Worm (Caenorhabditis elegans) whole organism, L1 larva: ENCODE measurements around the gene C02F12.5.

Experiments
- Y116A8C.19 ChIP-seq: sonication (generic microtip); optimal IDR thresholded peaks from 2 replicates; lab custom pipeline; 2016; ENCODE audit warnings: missing compliant biosample characterization, missing genetic modification characterization, borderline replicate concordance
- aha-1 ChIP-seq: fragments of 150-350 bp; optimal IDR thresholded peaks from 2 replicates; lab custom pipeline; 2014; ENCODE audit warnings: missing biosample characterization, missing genetic modification characterization
- aly-2 ChIP-seq: fragments of 150-350 bp; optimal IDR thresholded peaks from 2 replicates; lab custom pipeline; 2014; ENCODE audit warnings: missing biosample characterization, missing genetic modification characterization
- ama-1 ChIP-seq: fragments of 150-350 bp; optimal IDR thresholded peaks from 2 replicates; lab custom pipeline; 2014
- ceh-82 ChIP-seq, 3 experiments: fragments of 150-350 bp in 1 of 3; sonication (generic microtip) in 2 of 3; optimal IDR thresholded peaks; 2 replicates each; lab custom pipeline; 2014 to 2017; ENCODE audit warnings: missing biosample characterization in 3 of 3, missing genetic modification characterization in 3 of 3
- elt-3 ChIP-seq, 6 experiments: fragments of 150-350 bp in 1 of 6; sonication (generic microtip); optimal IDR thresholded peaks; 2 replicates each; lab custom pipeline; 2017 to 2018; ENCODE audit warnings: missing biosample characterization in 6 of 6, missing genetic modification characterization in 6 of 6, inconsistent platforms in 1 of 6
- fos-1 ChIP-seq: fragments of 150-350 bp; optimal IDR thresholded peaks from 2 replicates; lab custom pipeline; 2014; ENCODE audit warnings: missing biosample characterization, missing genetic modification characterization
- mep-1 ChIP-seq: fragments of 150-350 bp; optimal IDR thresholded peaks from 2 replicates; lab custom pipeline; 2014; ENCODE audit warnings: missing biosample characterization, missing genetic modification characterization
- nhr-11 ChIP-seq: fragments of 150-350 bp; optimal IDR thresholded peaks from 2 replicates; lab custom pipeline; 2014; ENCODE audit warnings: missing biosample characterization, missing genetic modification characterization
- nhr-12 ChIP-seq: sonication (generic microtip); optimal IDR thresholded peaks from 2 replicates; lab custom pipeline; 2017; ENCODE audit warnings: missing biosample characterization, missing genetic modification characterization
- skn-1 ChIP-seq: fragments of 150-350 bp; optimal IDR thresholded peaks from 2 replicates; lab custom pipeline; 2014; ENCODE audit warnings: missing biosample characterization, missing genetic modification characterization
- tlp-1 ChIP-seq: fragments of 150-350 bp; optimal IDR thresholded peaks from 2 replicates; lab custom pipeline; 2014; ENCODE audit warnings: missing biosample characterization, missing genetic modification characterization
- ztf-11 ChIP-seq, 2 experiments: sonication (generic microtip); optimal IDR thresholded peaks; 2 replicates each; lab custom pipeline; 2016 to 2017; ENCODE audit warnings: missing genetic modification characterization in 2 of 2, missing biosample characterization in 1 of 2, missing compliant biosample characterization in 1 of 2

- TF ChIP-seq nhr-12 (tag; lab: Kevin White, UChicago): no peak
- TF ChIP-seq aha-1: no peak
- no peak for TF ChIP-seq aly-2
- no peak for TF ChIP-seq elt-3 (tag; optimal IDR thresholded peaks at IDR 0.05; lab: Kevin White, UChicago)
- no peak for TF ChIP-seq fos-1
- TF ChIP-seq mep-1 (tag; lab: Kevin White, UChicago): no peak
- no peak for TF ChIP-seq ama-1 (lab: Kevin White, UChicago)
- TF ChIP-seq nhr-11: no peak
- no peak for TF ChIP-seq tlp-1 (tag; lab: Kevin White, UChicago)
- no peak for TF ChIP-seq ceh-82 (tag; optimal IDR thresholded peaks at IDR 0.05; lab: Kevin White, UChicago)
- no peak for TF ChIP-seq ztf-11 (tag; optimal IDR thresholded peaks at IDR 0.05; lab: Kevin White, UChicago)
- no peak for TF ChIP-seq skn-1 (tag; lab: Kevin White, UChicago)
- no peak for TF ChIP-seq Y116A8C.19 (tag; lab: Kevin White, UChicago)
These were observed 17.3 kb upstream of the C02F12.5 start, which contains the start of gene tag-278 for ce11 chrX:3689155-3689719.
